Worm (Caenorhabditis elegans) whole organism, young adult: ENCODE data around the gene ephx-1.

Experiments
- ama-1 ChIP-seq, 3 experiments: fragments of 150-350 bp in 1 of 3; sonication (generic microtip) in 2 of 3; optimal IDR thresholded peaks; 2 replicates each; lab custom pipeline; 2014 to 2018; ENCODE audit warnings: missing biosample characterization in 2 of 3, missing genetic modification characterization in 2 of 3, missing genetic modification reagents in 2 of 3
- egl-44 ChIP-seq: fragments of 200-800 bp; sonication (Bioruptor generic); IDR thresholded peaks from 2 replicates; pipeline ENCODE4 v1.3.6; 2022; ENCODE audit warnings: missing genetic modification reagents, missing genetic modification characterization, missing compliant biosample characterization
- hmg-20 ChIP-seq: fragments of 200-800 bp; sonication (Bioruptor generic); IDR thresholded peaks from 2 replicates; pipeline ENCODE4 v1.3.6; 2022; ENCODE audit warnings: missing genetic modification reagents, missing genetic modification characterization, missing compliant biosample characterization
- lir-1 ChIP-seq: fragments of 200-800 bp; sonication (Bioruptor generic); conservative IDR thresholded peaks from 2 replicates; pipeline ENCODE4 v1.3.6; 2022; ENCODE audit warnings: missing genetic modification reagents, missing genetic modification characterization, missing compliant biosample characterization
- snpc-3.4 ChIP-seq: sonication (generic microtip); optimal IDR thresholded peaks from 2 replicates; lab custom pipeline; 2017; ENCODE audit warnings: missing genetic modification characterization, mild to moderate bottlenecking, missing compliant biosample characterization, antibody characterized with exemption, moderate library complexity, missing genotype, missing genetic modification reagents
- snpc-4 ChIP-seq, 5 experiments: fragments of 150-350 bp in 1 of 5; sonication (generic microtip) in 4 of 5; optimal IDR thresholded peaks; 2 replicates each; lab custom pipeline; 2014 to 2018; ENCODE audit warnings: missing genetic modification characterization in 5 of 5, missing biosample characterization in 3 of 5, antibody characterized with exemption in 2 of 5, mild to moderate bottlenecking in 2 of 5, missing compliant biosample characterization in 2 of 5, missing genotype in 2 of 5, moderate library complexity in 2 of 5, missing genetic modification reagents in 1 of 5
- tbp1 ChIP-seq: fragments of 200-800 bp; sonication (Bioruptor generic); optimal IDR thresholded peaks from 2 replicates; lab custom pipeline; 2018; ENCODE audit warnings: mild to moderate bottlenecking, missing genetic modification characterization, missing compliant biosample characterization

DNA sequence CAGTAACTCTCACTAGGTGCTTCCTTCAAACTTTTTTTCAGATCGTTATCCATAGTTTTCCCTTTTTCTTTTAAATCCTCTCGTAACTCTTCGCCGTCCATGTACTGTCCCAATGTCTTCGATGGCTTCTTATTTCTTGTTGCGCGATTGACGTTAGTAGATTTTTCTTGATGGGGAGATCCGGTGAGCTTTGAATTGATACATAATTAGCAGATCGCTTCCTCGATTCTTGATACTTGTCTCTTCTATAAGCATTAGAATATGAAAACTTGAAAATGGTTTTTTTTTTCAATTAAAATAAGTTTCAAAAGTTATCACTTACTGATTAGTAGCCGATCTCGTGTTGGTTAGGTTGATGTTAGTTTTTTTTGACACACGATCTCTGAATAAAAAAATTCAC is 40.7 kb downstream of the ephx-1 start, which contains the start of gene K07D4.2:
- TF ChIP-seq snpc-3.4 (tag; lab: Kevin White, UChicago) (no peak), snpc-4 (GFP tag; optimal IDR thresholded peaks at IDR 0.05; lab: Kevin White, UChicago) (no peak), snpc-4 (tag; optimal IDR thresholded peaks at IDR 0.05; lab: Kevin White, UChicago) (no peak), lir-1 (GFP tag; lab: Robert Waterston, UW) (no peak), hmg-20 (GFP tag; lab: Robert Waterston, UW) (no peak), tbp1 (no peak), ama-1 (optimal IDR thresholded peaks at IDR 0.05; lab: Kevin White, UChicago) (no peak), ama-1 (GFP tag; optimal IDR thresholded peaks at IDR 0.05; lab: Kevin White, UChicago) (no peak), egl-44 (no peak)
